Fruit fly (Drosophila melanogaster) whole organism, adult: Measurements from ENCODE around the gene CG14659.

ENCODE experiments used
- CG14711 ChIP-seq: fragments of 200-800 bp; sonication (Bioruptor generic); optimal IDR thresholded peaks from 2 replicates; lab custom pipeline; 2018; ENCODE audit warnings: missing biosample characterization, mild to moderate bottlenecking, missing genetic modification characterization, moderate library complexity
- CG7045 ChIP-seq: fragments of 200-800 bp; sonication (Bioruptor generic); optimal IDR thresholded peaks from 2 replicates; lab custom pipeline; 2017; ENCODE audit warnings: missing biosample characterization, mild to moderate bottlenecking, missing genetic modification characterization
- CG7101 ChIP-seq: fragments of 200-800 bp; sonication (Bioruptor generic); optimal IDR thresholded peaks from 2 replicates; lab custom pipeline; 2018; ENCODE audit warnings: missing biosample characterization, mild to moderate bottlenecking, missing genetic modification characterization, moderate library complexity
- Clk ChIP-seq: fragments of 200-800 bp; sonication (Bioruptor generic); optimal IDR thresholded peaks from 2 replicates; lab custom pipeline; 2017; ENCODE audit warnings: missing biosample characterization, missing genetic modification characterization
- bab1 ChIP-seq: fragments of 200-800 bp; sonication (Bioruptor generic); optimal IDR thresholded peaks from 3 replicates; lab custom pipeline; 2019; ENCODE audit warnings: missing biosample characterization, mild to moderate bottlenecking, missing genetic modification characterization, moderate library complexity
- cnc ChIP-seq, 2 experiments: fragments of >200 bp; optimal IDR thresholded peaks; 2 replicates each; lab custom pipeline; 2017
- ovo ChIP-seq: fragments of 200-800 bp; sonication (Bioruptor generic); optimal IDR thresholded peaks from 2 replicates; lab custom pipeline; 2016; ENCODE audit warnings: missing biosample characterization, missing genetic modification characterization

DNA sequence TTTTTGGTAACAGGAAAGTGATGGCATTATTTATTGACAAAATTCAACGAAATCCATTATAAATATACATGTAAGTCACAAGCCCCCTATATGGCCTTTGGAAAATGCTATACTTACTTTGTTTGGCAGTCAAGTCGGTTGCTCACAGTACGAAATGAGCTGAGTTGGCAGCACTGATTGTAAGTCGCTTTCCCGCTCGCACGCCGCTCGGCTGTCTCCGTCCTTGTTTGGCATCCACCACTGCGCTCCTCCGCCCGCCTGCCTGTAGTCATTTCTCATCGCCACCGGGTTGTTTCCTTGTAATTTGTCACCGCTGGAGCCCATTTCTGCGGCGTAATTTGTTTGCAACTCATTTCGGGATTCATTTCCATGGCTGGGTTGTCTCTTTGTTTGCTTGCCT is 2.5 kb upstream of the CG14659 start:
- TF ChIP-seq bab1 (GFP tag; lab: Kevin White, UChicago), result no peak
- TF ChIP-seq Clk (GFP tag; lab: Kevin White, UChicago), result no peak
- TF ChIP-seq CG7045 (GFP tag; lab: Kevin White, UChicago), result no peak
- no peak for TF ChIP-seq cnc (optimal IDR thresholded peaks at IDR 0.05; lab: Kevin White, UChicago)
- no peak for TF ChIP-seq CG14711 (tag; lab: Kevin White, UChicago)
- no peak for TF ChIP-seq ovo (GFP tag; lab: Kevin White, UChicago)
- no peak for TF ChIP-seq CG7101 (tag; lab: Kevin White, UChicago)
